Worm (Caenorhabditis elegans) whole organism, L1 larva: ENCODE results near the gene fbxb-104.

ENCODE experiments used
- aha-1 ChIP-seq: fragments of 150-350 bp; optimal IDR thresholded peaks from 2 replicates; lab custom pipeline; 2014; ENCODE audit warnings: missing biosample characterization, missing genetic modification characterization
- egl-27 ChIP-seq, 2 experiments: fragments of 150-350 bp in 1 of 2; sonication (generic microtip); optimal IDR thresholded peaks; 3 replicates each; lab custom pipeline; 2017 to 2018; ENCODE audit warnings: missing biosample characterization in 2 of 2, missing genetic modification characterization in 2 of 2, missing genetic modification reagents in 2 of 2
- elt-2 ChIP-seq: sonication (generic microtip); optimal IDR thresholded peaks from 2 replicates; lab custom pipeline; 2016; ENCODE audit warnings: missing genetic modification characterization, mild to moderate bottlenecking, inconsistent platforms, missing compliant biosample characterization, missing genetic modification reagents
- fkh-4 ChIP-seq: sonication (generic microtip); optimal IDR thresholded peaks from 2 replicates; lab custom pipeline; 2016; ENCODE audit warnings: missing compliant biosample characterization, missing genetic modification characterization, borderline replicate concordance
- fos-1 ChIP-seq: fragments of 150-350 bp; optimal IDR thresholded peaks from 2 replicates; lab custom pipeline; 2014; ENCODE audit warnings: missing biosample characterization, missing genetic modification characterization
- lin-13 ChIP-seq: fragments of 150-350 bp; optimal IDR thresholded peaks from 2 replicates; lab custom pipeline; 2014; ENCODE audit warnings: missing biosample characterization, missing genetic modification reagents, missing genetic modification characterization
- mep-1 ChIP-seq: fragments of 150-350 bp; optimal IDR thresholded peaks from 2 replicates; lab custom pipeline; 2014; ENCODE audit warnings: missing biosample characterization, missing genetic modification characterization
- nhr-237 ChIP-seq: fragments of 150-350 bp; optimal IDR thresholded peaks from 2 replicates; lab custom pipeline; 2014; ENCODE audit warnings: missing biosample characterization, missing genetic modification characterization
- nhr-76 ChIP-seq: sonication (generic microtip); optimal IDR thresholded peaks from 2 replicates; lab custom pipeline; 2017; ENCODE audit warnings: missing biosample characterization, missing genetic modification characterization
- snpc-4 ChIP-seq: fragments of 150-350 bp; optimal IDR thresholded peaks from 2 replicates; lab custom pipeline; 2014; ENCODE audit warnings: missing biosample characterization, missing genetic modification characterization
- tbx-2 ChIP-seq: sonication (generic microtip); optimal IDR thresholded peaks from 2 replicates; lab custom pipeline; 2016; ENCODE audit warnings: missing genetic modification characterization, missing compliant biosample characterization
- unc-130 ChIP-seq: fragments of 150-350 bp; optimal IDR thresholded peaks from 2 replicates; lab custom pipeline; 2017; ENCODE audit warnings: missing biosample characterization, missing genetic modification characterization, inconsistent platforms

- TF ChIP-seq nhr-76 (tag; lab: Kevin White, UChicago) = no peak
- no peak for TF ChIP-seq fos-1 (tag; lab: Kevin White, UChicago)
- TF ChIP-seq lin-13 = no peak
- TF ChIP-seq unc-130 (tag; lab: Kevin White, UChicago) = no peak
- no peak for TF ChIP-seq nhr-237 (tag; lab: Kevin White, UChicago)
- TF ChIP-seq aha-1 (tag; lab: Kevin White, UChicago) = no peak
- no peak for TF ChIP-seq snpc-4
- TF ChIP-seq egl-27 (tag; optimal IDR thresholded peaks at IDR 0.05; lab: Kevin White, UChicago) = no peak
- no peak for TF ChIP-seq fkh-4
- no peak for TF ChIP-seq mep-1 (tag; lab: Kevin White, UChicago)
- no peak for TF ChIP-seq elt-2 (tag; lab: Kevin White, UChicago)
- no peak for TF ChIP-seq tbx-2
Measured at ce11 chrII:3470549-3470948, 6.5 kb downstream of the fbxb-104 start, which contains the start of gene Y49F6B.20.
